Worm (Caenorhabditis elegans) whole organism, L4 larva: Measurements from ENCODE around the gene tin-9.1.

Experiments used
- D1046.2 ChIP-seq: fragments of 200-800 bp; sonication (Bioruptor generic); IDR thresholded peaks from 2 replicates; pipeline ENCODE4 v1.3.6; 2022; ENCODE audit warnings: missing genetic modification characterization, missing compliant biosample characterization
- F10B5.3 ChIP-seq: sonication (generic microtip); optimal IDR thresholded peaks from 2 replicates; lab custom pipeline; 2016; ENCODE audit warnings: mild to moderate bottlenecking, missing genetic modification characterization, missing compliant biosample characterization
- F37D6.2 ChIP-seq: sonication (generic microtip); optimal IDR thresholded peaks from 2 replicates; lab custom pipeline; 2016; ENCODE audit warnings: mild to moderate bottlenecking, missing genetic modification characterization, missing compliant biosample characterization
- F44E2.7 ChIP-seq: fragments of 200-800 bp; sonication (Bioruptor generic); IDR thresholded peaks from 2 replicates; pipeline ENCODE4 v2.1.2; 2022; ENCODE audit warnings: missing genetic modification characterization, missing compliant biosample characterization
- R02D3.7 ChIP-seq: fragments of 150-350 bp; sonication (generic microtip); optimal IDR thresholded peaks from 3 replicates; lab custom pipeline; 2014; ENCODE audit warnings: missing biosample characterization, missing genetic modification characterization
- Y105C5A.15 ChIP-seq: fragments of 200-800 bp; sonication (Bioruptor generic); IDR thresholded peaks from 2 replicates; pipeline ENCODE4 v1.3.6; 2022; ENCODE audit warnings: missing genetic modification characterization, missing compliant biosample characterization
- Y48G9A.11 ChIP-seq: fragments of 200-800 bp; sonication (Bioruptor generic); IDR thresholded peaks from 2 replicates; pipeline ENCODE4 v1.3.6; 2022; ENCODE audit warnings: missing genetic modification reagents, missing genetic modification characterization, missing compliant biosample characterization
- Y5F2A.4 ChIP-seq: fragments of 200-800 bp; sonication (Bioruptor generic); optimal IDR thresholded peaks from 2 replicates; lab custom pipeline; 2018; ENCODE audit warnings: mild to moderate bottlenecking, missing genetic modification characterization, missing compliant biosample characterization
- ama-1 ChIP-seq: fragments of 150-350 bp; optimal IDR thresholded peaks from 2 replicates; lab custom pipeline; 2014; ENCODE audit warnings: inconsistent platforms, mixed read lengths
- attf-4 ChIP-seq: sonication (generic microtip); optimal IDR thresholded peaks from 3 replicates; lab custom pipeline; 2017; ENCODE audit warnings: missing biosample characterization, missing genetic modification characterization
- ceh-20 ChIP-seq: fragments of 200-800 bp; sonication (Bioruptor generic); IDR thresholded peaks from 2 replicates; pipeline ENCODE4 v1.3.6; 2022; ENCODE audit warnings: missing genetic modification reagents, missing genetic modification characterization, missing compliant biosample characterization
- ceh-28 ChIP-seq: fragments of 150-350 bp; optimal IDR thresholded peaks from 2 replicates; lab custom pipeline; 2014; ENCODE audit warnings: missing biosample characterization, missing genetic modification reagents, missing genetic modification characterization
- ceh-62 ChIP-seq: sonication (generic microtip); optimal IDR thresholded peaks from 2 replicates; lab custom pipeline; 2017; ENCODE audit warnings: missing biosample characterization, missing genetic modification characterization
- cey-2 ChIP-seq: sonication (generic microtip); optimal IDR thresholded peaks from 3 replicates; lab custom pipeline; 2017; ENCODE audit warnings: missing genetic modification characterization, mild to moderate bottlenecking, missing compliant biosample characterization, antibody characterized with exemption, borderline replicate concordance; ENCODE audit not compliant: insufficient read depth
- ctbp-1 ChIP-seq: fragments of 200-800 bp; sonication (Bioruptor generic); IDR thresholded peaks from 2 replicates; pipeline ENCODE4 v1.3.6; 2022; ENCODE audit warnings: missing genetic modification reagents, missing genetic modification characterization, missing compliant biosample characterization
- daf-12 ChIP-seq: fragments of 150-350 bp; optimal IDR thresholded peaks from 2 replicates; lab custom pipeline; 2014; ENCODE audit warnings: missing biosample characterization, missing genetic modification reagents, missing genetic modification characterization
- daf-19 ChIP-seq: fragments of 200-800 bp; sonication (Bioruptor generic); conservative IDR thresholded peaks from 2 replicates; pipeline ENCODE4 v1.3.6; 2022; ENCODE audit warnings: missing genetic modification characterization, missing compliant biosample characterization
- dmd-6 ChIP-seq: fragments of 200-800 bp; sonication (Bioruptor generic); IDR thresholded peaks from 2 replicates; pipeline ENCODE4 v1.3.6; 2022; ENCODE audit warnings: missing genetic modification reagents, missing genetic modification characterization, missing compliant biosample characterization
- dmd-8 ChIP-seq: fragments of 200-800 bp; sonication (Bioruptor generic); IDR thresholded peaks from 2 replicates; pipeline ENCODE4 v1.3.6; 2022; ENCODE audit warnings: missing genetic modification characterization, missing compliant biosample characterization
- dve-1 ChIP-seq: sonication (generic microtip); optimal IDR thresholded peaks from 2 replicates; lab custom pipeline; 2017; ENCODE audit warnings: antibody characterized with exemption, mild to moderate bottlenecking, missing genetic modification characterization, missing compliant biosample characterization; ENCODE audit not compliant: insufficient read depth
- egl-27 ChIP-seq: sonication (generic microtip); optimal IDR thresholded peaks from 3 replicates; lab custom pipeline; 2017; ENCODE audit warnings: missing biosample characterization, missing genetic modification reagents, missing genetic modification characterization
- hlh-11 ChIP-seq: fragments of 200-800 bp; sonication (Bioruptor generic); optimal IDR thresholded peaks from 2 replicates; lab custom pipeline; 2018; ENCODE audit warnings: mild to moderate bottlenecking, missing genetic modification characterization, missing compliant biosample characterization
- lim-7 ChIP-seq: fragments of 200-800 bp; sonication (Bioruptor generic); IDR thresholded peaks from 2 replicates; pipeline ENCODE4 v1.3.6; 2022; ENCODE audit warnings: missing genetic modification characterization, missing compliant biosample characterization
- lin-1 ChIP-seq: fragments of 200-800 bp; sonication (Bioruptor generic); IDR thresholded peaks from 2 replicates; pipeline ENCODE4 v1.3.6; 2022; ENCODE audit warnings: missing genetic modification reagents, missing genetic modification characterization, missing compliant biosample characterization
- lin-15B ChIP-seq: fragments of 150-350 bp; sonication (generic microtip); optimal IDR thresholded peaks from 3 replicates; lab custom pipeline; 2014; ENCODE audit warnings: missing biosample characterization, missing genetic modification characterization
- lin-38 ChIP-seq: fragments of 200-800 bp; sonication (Bioruptor generic); IDR thresholded peaks from 2 replicates; pipeline ENCODE4 v1.3.6; 2022; ENCODE audit warnings: missing genetic modification reagents, missing genetic modification characterization, missing compliant biosample characterization
- lir-3 ChIP-seq: sonication (generic microtip); optimal IDR thresholded peaks from 2 replicates; lab custom pipeline; 2016; ENCODE audit warnings: mild to moderate bottlenecking, missing genetic modification characterization, missing compliant biosample characterization
- lsy-2 ChIP-seq, 2 experiments: fragments of 150-350 bp in 1 of 2; sonication (generic microtip) in 1 of 2; optimal IDR thresholded peaks; 2 replicates each; lab custom pipeline; 2014 to 2017; ENCODE audit warnings: missing biosample characterization in 2 of 2, missing genetic modification characterization in 2 of 2
- madf-5 ChIP-seq, 2 experiments: fragments of 200-800 bp; sonication (Bioruptor generic); IDR thresholded peaks; 2 replicates each; pipeline ENCODE4 v1.3.6; 2022; ENCODE audit warnings: missing compliant biosample characterization in 2 of 2, missing genetic modification characterization in 2 of 2
- mdt-29 ChIP-seq: fragments of 200-800 bp; sonication (Bioruptor generic); IDR thresholded peaks from 2 replicates; pipeline ENCODE4 v1.3.6; 2022; ENCODE audit warnings: missing genetic modification reagents, missing genetic modification characterization, missing compliant biosample characterization
- mep-1 ChIP-seq: fragments of 150-350 bp; sonication (generic microtip); optimal IDR thresholded peaks from 3 replicates; lab custom pipeline; 2014; ENCODE audit warnings: missing biosample characterization, missing genetic modification characterization
- mes-2 ChIP-seq: sonication (generic microtip); optimal IDR thresholded peaks from 2 replicates; lab custom pipeline; 2016; ENCODE audit warnings: missing genotype, mild to moderate bottlenecking, missing genetic modification characterization, missing compliant biosample characterization; ENCODE audit not compliant: poor library complexity, severe bottlenecking
- mxl-2 ChIP-seq: fragments of 200-800 bp; sonication (Bioruptor generic); conservative IDR thresholded peaks from 2 replicates; pipeline ENCODE4 v1.3.6; 2022; ENCODE audit warnings: missing genetic modification reagents, missing genetic modification characterization, missing compliant biosample characterization
- mxl-3 ChIP-seq: fragments of 200-800 bp; sonication (Bioruptor generic); optimal IDR thresholded peaks from 2 replicates; lab custom pipeline; 2018; ENCODE audit warnings: mild to moderate bottlenecking, missing genetic modification characterization, missing compliant biosample characterization
- nhr-102 ChIP-seq: sonication (generic microtip); optimal IDR thresholded peaks from 2 replicates; lab custom pipeline; 2016; ENCODE audit warnings: mild to moderate bottlenecking, missing genetic modification characterization, moderate library complexity, missing compliant biosample characterization
- nhr-111 ChIP-seq: fragments of 200-800 bp; sonication (Bioruptor generic); optimal IDR thresholded peaks from 2 replicates; lab custom pipeline; 2018; ENCODE audit warnings: mild to moderate bottlenecking, missing genetic modification characterization, missing compliant biosample characterization
- nhr-28 ChIP-seq: fragments of 150-350 bp; optimal IDR thresholded peaks from 2 replicates; lab custom pipeline; 2014; ENCODE audit warnings: missing biosample characterization, missing genetic modification characterization
- nhr-41 ChIP-seq: fragments of 200-800 bp; sonication (Bioruptor generic); IDR thresholded peaks from 2 replicates; pipeline ENCODE4 v1.3.6; 2022; ENCODE audit warnings: missing genetic modification reagents, missing genetic modification characterization, missing compliant biosample characterization
- nhr-42 ChIP-seq: fragments of 200-800 bp; sonication (Bioruptor generic); IDR thresholded peaks from 2 replicates; pipeline ENCODE4 v1.3.6; 2022; ENCODE audit warnings: missing genetic modification characterization, missing compliant biosample characterization
- nhr-76 ChIP-seq: fragments of 150-350 bp; optimal IDR thresholded peaks from 2 replicates; lab custom pipeline; 2014; ENCODE audit warnings: missing biosample characterization, missing genetic modification characterization
- php-3 ChIP-seq: fragments of 200-800 bp; sonication (Bioruptor generic); IDR thresholded peaks from 2 replicates; pipeline ENCODE4 v1.3.6; 2022; ENCODE audit warnings: missing genetic modification reagents, missing genetic modification characterization, missing compliant biosample characterization
- saeg-2 ChIP-seq: fragments of 200-800 bp; sonication (Bioruptor generic); IDR thresholded peaks from 2 replicates; pipeline ENCODE4 v1.3.6; 2022; ENCODE audit warnings: missing genetic modification reagents, missing genetic modification characterization, missing compliant biosample characterization
- sdz-12 ChIP-seq: fragments of 200-800 bp; sonication (Bioruptor generic); optimal IDR thresholded peaks from 2 replicates; lab custom pipeline; 2018; ENCODE audit warnings: mild to moderate bottlenecking, missing genetic modification characterization, missing compliant biosample characterization
- snpc-1.2 ChIP-seq: fragments of 200-800 bp; sonication (Bioruptor generic); IDR thresholded peaks from 2 replicates; pipeline ENCODE4 v1.3.6; 2022; ENCODE audit warnings: missing genetic modification reagents, missing genetic modification characterization, missing compliant biosample characterization
- spr-3 ChIP-seq: fragments of 200-800 bp; sonication (Bioruptor generic); optimal IDR thresholded peaks from 2 replicates; lab custom pipeline; 2018; ENCODE audit warnings: mild to moderate bottlenecking, missing genetic modification characterization, missing compliant biosample characterization
- tag-97 ChIP-seq: fragments of 200-800 bp; sonication (Bioruptor generic); IDR thresholded peaks from 2 replicates; pipeline ENCODE4 v1.3.6; 2022; ENCODE audit warnings: missing genetic modification characterization, missing compliant biosample characterization
- tra-1 ChIP-seq: fragments of 200-800 bp; sonication (Bioruptor generic); IDR thresholded peaks from 2 replicates; pipeline ENCODE4 v1.3.6; 2022; ENCODE audit warnings: missing genetic modification reagents, missing genetic modification characterization, missing compliant biosample characterization
- unc-62 ChIP-seq, 3 experiments: fragments of 150-350 bp in 1 of 3; sonication (generic microtip); optimal IDR thresholded peaks in 2 of 3; peaks in 1 of 3; 1 replicate in 1 of 3; 2 replicates in 2 of 3; lab custom pipeline; 2014 to 2017; ENCODE audit warnings: missing biosample characterization in 3 of 3, missing genetic modification characterization in 3 of 3, missing genetic modification reagents in 3 of 3, missing genotype in 1 of 3
- vab-7 ChIP-seq: fragments of 200-800 bp; sonication (Bioruptor generic); IDR thresholded peaks from 2 replicates; pipeline ENCODE4 v1.3.6; 2022; ENCODE audit warnings: missing genetic modification reagents, missing genetic modification characterization, missing compliant biosample characterization
- ztf-11 ChIP-seq: fragments of 150-350 bp; optimal IDR thresholded peaks from 2 replicates; lab custom pipeline; 2014; ENCODE audit warnings: missing biosample characterization, missing genetic modification characterization

tin-9.1 gene

ce11 chrIV:7084632-7085160 is 40.3 kb upstream of the tin-9.1 start, which contains the start of gene rps-4 (continued):
- TF ChIP-seq lim-7 (GFP tag; lab: Robert Waterston, UW) (no peak), R02D3.7 (no peak), nhr-42 (GFP tag; lab: Robert Waterston, UW) (0 out of 2 replicates have a peak, but pooled peaks have one; percentile 66), sdz-12 (GFP tag; lab: Kevin White, UChicago) (no peak), unc-62 (GFP tag; optimal IDR thresholded peaks at IDR 0.05 in 1 of 2; lab: Kevin White, UChicago) (peak in 1 of 2 experiments; percentile 41), unc-62 (tag; optimal IDR thresholded peaks at IDR 0.05; lab: Kevin White, UChicago) (no peak), ztf-11 (tag; lab: Kevin White, UChicago) (no peak), lsy-2 (tag; optimal IDR thresholded peaks at IDR 0.05; lab: Kevin White, UChicago) (peak in 1 of 2 experiments; percentile 93), dmd-8 (GFP tag; lab: Robert Waterston, UW) (no peak), dmd-6 (GFP tag; lab: Robert Waterston, UW) (peak; percentile 83), nhr-102 (tag; lab: Kevin White, UChicago) (peak; percentile 61), nhr-111 (GFP tag; lab: Kevin White, UChicago) (no peak), nhr-76 (tag; lab: Kevin White, UChicago) (no peak), F10B5.3 (tag; lab: Kevin White, UChicago) (no peak), mdt-29 (GFP tag; lab: Robert Waterston, UW) (peak; percentile 66), hlh-11 (tag; lab: Kevin White, UChicago) (peak; percentile 91), D1046.2 (GFP tag; lab: Robert Waterston, UW) (0 out of 2 replicates have a peak, but pooled peaks have one; percentile 36), Y105C5A.15 (no peak), cey-2 (tag; lab: Kevin White, UChicago) (no peak), lin-15B (tag; lab: Kevin White, UChicago) (peak; percentile 74), Y48G9A.11 (0 out of 2 replicates have a peak, but pooled peaks have one; percentile 46), madf-5 (GFP tag; IDR thresholded peaks at IDR 0.05; lab: Robert Waterston, UW) (no peak), F37D6.2 (tag; lab: Kevin White, UChicago) (peak; percentile 59), daf-12 (no peak), egl-27 (tag; lab: Kevin White, UChicago) (no peak), snpc-1.2 (GFP tag; lab: Robert Waterston, UW) (peak; percentile 74), Y5F2A.4 (GFP tag; lab: Kevin White, UChicago) (no peak), php-3 (GFP tag; lab: Robert Waterston, UW) (0 out of 2 replicates have a peak, but pooled peaks have one; percentile 42), lir-3 (tag; lab: Kevin White, UChicago) (no peak), F44E2.7 (GFP tag; lab: Robert Waterston, UW) (no peak), ama-1 (lab: Kevin White, UChicago) (peak; percentile 43), ctbp-1 (no peak), daf-19 (GFP tag; lab: Robert Waterston, UW) (0 out of 2 replicates have a peak, but pooled peaks have one; percentile 64), saeg-2 (GFP tag; lab: Robert Waterston, UW) (no peak), spr-3 (GFP tag; lab: Kevin White, UChicago) (no peak), tag-97 (GFP tag; lab: Robert Waterston, UW) (no peak), ceh-20 (GFP tag; lab: Robert Waterston, UW) (peak; percentile 79), mxl-3 (GFP tag; lab: Kevin White, UChicago) (peak; percentile 44), ceh-62 (no peak), nhr-41 (GFP tag; lab: Robert Waterston, UW) (no peak), tra-1 (GFP tag; lab: Robert Waterston, UW) (peak; percentile 73; the same call in 1 of the 2 replicates), lin-38 (GFP tag; lab: Robert Waterston, UW) (peak; percentile 97), mxl-2 (GFP tag; lab: Robert Waterston, UW) (no peak), attf-4 (tag; lab: Kevin White, UChicago) (no peak), vab-7 (peak; percentile 50; the same call in 1 of the 2 replicates), nhr-28 (tag; lab: Kevin White, UChicago) (peak; percentile 87), dve-1 (tag; lab: Kevin White, UChicago) (peak; percentile 96), lin-1 (no peak), ceh-28 (tag; lab: Kevin White, UChicago) (no peak), mep-1 (tag; lab: Kevin White, UChicago) (peak; percentile 89), mes-2 (tag; lab: Kevin White, UChicago) (peak; percentile 93)
